Fruit fly (Drosophila melanogaster): Measurements from ENCODE around the gene CG15021.

DNA sequence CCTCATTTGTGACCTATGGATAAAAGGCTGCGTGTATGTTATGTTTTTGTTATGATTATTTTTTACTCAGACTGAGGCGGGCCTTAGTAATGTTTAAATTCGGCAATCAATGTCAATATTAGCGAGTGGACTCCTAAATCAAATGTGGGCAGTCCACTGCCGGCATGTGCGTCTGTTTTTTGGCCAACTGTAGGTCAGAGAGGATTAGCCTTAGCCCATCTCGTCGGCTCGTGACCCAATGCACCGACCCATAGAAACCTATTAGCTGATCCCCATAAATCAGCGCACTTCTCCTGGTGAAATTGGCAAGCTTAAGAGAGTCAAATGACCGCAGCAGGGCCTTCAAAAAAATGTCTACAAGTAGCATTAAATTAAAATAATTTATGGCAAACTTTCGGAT, 39.2 kb downstream of the CG15021 start:
- TF ChIP-seq Myc (optimal IDR thresholded peaks at IDR 0.05) = no peak
- TF ChIP-seq brk (GFP tag; optimal IDR thresholded peaks at IDR 0.05) = no peak
- TF ChIP-seq h (GFP tag; optimal IDR thresholded peaks at IDR 0.05) = no peak
- TF ChIP-seq CrebA (GFP tag; optimal IDR thresholded peaks at IDR 0.05; ENCODE audit: borderline replicate concordance) = no peak
- no peak for TF ChIP-seq usp (GFP tag; optimal IDR thresholded peaks at IDR 0.05)
- TF ChIP-seq dsf (GFP tag; optimal IDR thresholded peaks at IDR 0.05; ENCODE audit: borderline replicate concordance) = no peak
- TF ChIP-seq jim (GFP tag; optimal IDR thresholded peaks at IDR 0.05) = no peak

All from whole organism, wandering third instar larva.